Fruit fly (Drosophila melanogaster): ENCODE measurements around the gene CG5391.
A peak's percentile ranks its signal among the peaks of the same experiment; 100 is the strongest.

CG5391 gene

dm6 chr3R:22356464-22357410 lies 22.8 kb upstream of the CG5391 start, which contains the start of gene Sar1 (continued):
- peak; percentile 99 for TF ChIP-seq BEAF-32 (GFP tag; optimal IDR thresholded peaks at IDR 0.05)
- no peak for TF ChIP-seq CG33557 (GFP tag; optimal IDR thresholded peaks at IDR 0.05)
- no peak for TF ChIP-seq CG6654 (GFP tag; optimal IDR thresholded peaks at IDR 0.05)
- no peak for TF ChIP-seq sr (GFP tag; IDR thresholded peaks at IDR 0.05)
- no peak for TF ChIP-seq Sox102F (GFP tag; optimal IDR thresholded peaks at IDR 0.05)
- TF ChIP-seq eyg (GFP tag; optimal IDR thresholded peaks at IDR 0.05) = no peak
- no peak for TF ChIP-seq gcm2 (GFP tag; optimal IDR thresholded peaks at IDR 0.05)
- no peak for TF ChIP-seq NC2α (GFP tag; optimal IDR thresholded peaks at IDR 0.05)
- TF ChIP-seq pho (GFP tag; optimal IDR thresholded peaks at IDR 0.05) = peak; percentile 72
- TF ChIP-seq stwl (tag; optimal IDR thresholded peaks at IDR 0.05) = peak; percentile 94
- TF ChIP-seq lab (GFP tag; optimal IDR thresholded peaks at IDR 0.05) = peak; percentile 11
- no peak for TF ChIP-seq Fer2 (tag; optimal IDR thresholded peaks at IDR 0.05)
- peak; percentile 16 for TF ChIP-seq abd-A (tag; optimal IDR thresholded peaks at IDR 0.05)
- TF ChIP-seq ash1 (GFP tag; optimal IDR thresholded peaks at IDR 0.05) = no peak
- TF ChIP-seq jing (GFP tag; optimal IDR thresholded peaks at IDR 0.05) = no peak
- no peak for TF ChIP-seq ro (GFP tag; IDR thresholded peaks at IDR 0.05)
- peak; percentile 62 for TF ChIP-seq CHES-1-like (GFP tag; optimal IDR thresholded peaks at IDR 0.05)
- TF ChIP-seq Hmr (GFP tag; optimal IDR thresholded peaks at IDR 0.05) = peak; percentile 86
- peak; percentile 11 for TF ChIP-seq Blimp-1 (GFP tag; optimal IDR thresholded peaks at IDR 0.05)
- no peak for TF ChIP-seq CG1647 (GFP tag; optimal IDR thresholded peaks at IDR 0.05)
- no peak for TF ChIP-seq NK7.1 (GFP tag; optimal IDR thresholded peaks at IDR 0.05)
- no peak for TF ChIP-seq CG1529 (GFP tag; optimal IDR thresholded peaks at IDR 0.05)
- TF ChIP-seq Med (GFP tag) = peak; percentile 90
- peak; percentile 4 for TF ChIP-seq sd (tag; optimal IDR thresholded peaks at IDR 0.05)
- peak; percentile 98 for TF ChIP-seq amos (GFP tag; IDR thresholded peaks at IDR 0.05; ENCODE audit: partially characterized antibody)
- no peak for TF ChIP-seq fd102C (GFP tag; optimal IDR thresholded peaks at IDR 0.05)
- no peak for TF ChIP-seq CG31388 (GFP tag; optimal IDR thresholded peaks at IDR 0.05)
- no peak for TF ChIP-seq CG17802 (tag; optimal IDR thresholded peaks at IDR 0.05)
- no peak for TF ChIP-seq org-1 (GFP tag; optimal IDR thresholded peaks at IDR 0.05)
- peak; percentile 68 for TF ChIP-seq CG2712 (tag; optimal IDR thresholded peaks at IDR 0.05)
- peak; percentile 96 for TF ChIP-seq bbx (GFP tag; IDR thresholded peaks at IDR 0.05; ENCODE audit: partially characterized antibody)
- peak; percentile 40; the same call in 1 of the 3 replicates for TF ChIP-seq ci (GFP tag; IDR thresholded peaks at IDR 0.05)
- TF ChIP-seq Lim3 (GFP tag; IDR thresholded peaks at IDR 0.05) = no peak
- TF ChIP-seq CG4360 (GFP tag; IDR thresholded peaks at IDR 0.05) = no peak
- TF ChIP-seq CG2129 (GFP tag; IDR thresholded peaks at IDR 0.05; ENCODE audit: partially characterized antibody) = peak; percentile 92
- peak; percentile 89 for TF ChIP-seq CG11560 (tag; IDR thresholded peaks at IDR 0.05)
- TF ChIP-seq ara (GFP tag; IDR thresholded peaks at IDR 0.05) = no peak
- peak; percentile 46 for TF ChIP-seq ERR (GFP tag; optimal IDR thresholded peaks at IDR 0.05)
- TF ChIP-seq dimm (GFP tag; IDR thresholded peaks at IDR 0.05) = no peak
- TF ChIP-seq ap (GFP tag; IDR thresholded peaks at IDR 0.05) = no peak
- TF ChIP-seq CG18619 (GFP tag; optimal IDR thresholded peaks at IDR 0.05) = no peak
- no peak for TF ChIP-seq CG16779 (GFP tag; IDR thresholded peaks at IDR 0.05)
- peak; percentile 81 for TF ChIP-seq CG14860 (GFP tag; IDR thresholded peaks at IDR 0.05; ENCODE audit: partially characterized antibody)
- peak; percentile 83 for TF ChIP-seq CG2116 (GFP tag; optimal IDR thresholded peaks at IDR 0.05)
- TF ChIP-seq Fer1 (GFP tag; optimal IDR thresholded peaks at IDR 0.05) = no peak
- peak; percentile 22 for TF ChIP-seq caup (GFP tag; optimal IDR thresholded peaks at IDR 0.05; ENCODE audit: severe bottlenecking)
- TF ChIP-seq CG1024 (GFP tag; IDR thresholded peaks at IDR 0.05) = no peak
- no peak for TF ChIP-seq CG4854 (GFP tag; optimal IDR thresholded peaks at IDR 0.05)

Data from whole organism, embryonic.